Fruit fly (Drosophila melanogaster) whole organism, embryonic: ENCODE data around the gene wrd.

Source experiments
- Asciz ChIP-seq: fragments of 200-800 bp; sonication (Bioruptor generic); optimal IDR thresholded peaks from 2 replicates; lab custom pipeline; 2017; ENCODE audit warnings: missing biosample characterization, mild to moderate bottlenecking, missing genetic modification characterization, missing genetic modification reagents
- CG10209 ChIP-seq: fragments of 200-800 bp; sonication (Bioruptor generic); optimal IDR thresholded peaks from 3 replicates; lab custom pipeline; 2017; ENCODE audit warnings: missing biosample characterization, mild to moderate bottlenecking, missing genetic modification characterization, missing genetic modification reagents
- CG10959 ChIP-seq: fragments of 200-800 bp; sonication (Bioruptor generic); IDR thresholded peaks from 2 replicates; pipeline ENCODE4 v1.3.6; 2022; ENCODE audit warnings: missing biosample characterization, missing genetic modification characterization
- CG10979 ChIP-seq: fragments of 200-800 bp; sonication (Bioruptor generic); optimal IDR thresholded peaks from 2 replicates; lab custom pipeline; 2018; ENCODE audit warnings: missing biosample characterization, mild to moderate bottlenecking, missing genetic modification characterization, moderate library complexity
- CG11560 ChIP-seq: fragments of 200-800 bp; sonication (Bioruptor generic); IDR thresholded peaks from 3 replicates; pipeline ENCODE4 v1.3.6; 2022; ENCODE audit warnings: missing biosample characterization, missing genetic modification characterization
- CG12104 ChIP-seq: fragments of 200-800 bp; sonication (Bioruptor generic); optimal IDR thresholded peaks from 3 replicates; lab custom pipeline; 2016; ENCODE audit warnings: missing biosample characterization, missing genetic modification characterization
- CG13287 ChIP-seq: fragments of 200-800 bp; sonication (Bioruptor generic); IDR thresholded peaks from 2 replicates; pipeline ENCODE4 v1.3.6; 2022; ENCODE audit warnings: missing biosample characterization, missing genetic modification characterization; ENCODE audit not compliant: partially characterized antibody
- CG13296 ChIP-seq: fragments of 200-800 bp; sonication (Bioruptor generic); optimal IDR thresholded peaks from 3 replicates; lab custom pipeline; 2018; ENCODE audit warnings: missing biosample characterization, mild to moderate bottlenecking, missing genetic modification characterization
- CG1529 ChIP-seq: fragments of 200-800 bp; sonication (Bioruptor generic); optimal IDR thresholded peaks from 3 replicates; lab custom pipeline; 2018; ENCODE audit warnings: missing biosample characterization, missing genetic modification characterization
- CG16813 ChIP-seq: fragments of 200-800 bp; sonication (Bioruptor generic); IDR thresholded peaks from 3 replicates; pipeline ENCODE4 v1.3.6; 2022; ENCODE audit warnings: missing biosample characterization, missing genetic modification characterization; ENCODE audit not compliant: partially characterized antibody
- CG17385 ChIP-seq: fragments of 200-800 bp; sonication (Bioruptor generic); optimal IDR thresholded peaks from 3 replicates; lab custom pipeline; 2018; ENCODE audit warnings: missing biosample characterization, mild to moderate bottlenecking, missing genetic modification characterization
- CG32767 ChIP-seq: fragments of 200-800 bp; sonication (Bioruptor generic); IDR thresholded peaks from 2 replicates; pipeline ENCODE4 v1.3.6; 2022; ENCODE audit warnings: missing biosample characterization, missing genetic modification characterization
- CG3281 ChIP-seq: fragments of 200-800 bp; sonication (Bioruptor generic); optimal IDR thresholded peaks from 3 replicates; lab custom pipeline; 2017; ENCODE audit warnings: missing biosample characterization, mild to moderate bottlenecking, missing genetic modification characterization
- CG42726 ChIP-seq: fragments of 200-800 bp; sonication (Bioruptor generic); IDR thresholded peaks from 2 replicates; pipeline ENCODE4 v1.3.6; 2022; ENCODE audit warnings: missing biosample characterization, missing genetic modification characterization; ENCODE audit not compliant: partially characterized antibody
- CG6683 ChIP-seq: fragments of 200-800 bp; sonication (Bioruptor generic); optimal IDR thresholded peaks from 2 replicates; lab custom pipeline; 2017; ENCODE audit warnings: missing biosample characterization, mild to moderate bottlenecking, missing genetic modification characterization, missing genetic modification reagents
- CG7556 ChIP-seq: fragments of 200-800 bp; sonication (Bioruptor generic); optimal IDR thresholded peaks from 2 replicates; lab custom pipeline; 2017; ENCODE audit warnings: missing biosample characterization, mild to moderate bottlenecking, missing genetic modification characterization
- CG7928 ChIP-seq: fragments of 200-800 bp; sonication (Bioruptor generic); optimal IDR thresholded peaks from 2 replicates; lab custom pipeline; 2017; ENCODE audit warnings: missing biosample characterization, mild to moderate bottlenecking, missing genetic modification characterization
- CG8359 ChIP-seq: fragments of 200-800 bp; sonication (Bioruptor generic); optimal IDR thresholded peaks from 2 replicates; lab custom pipeline; 2017; ENCODE audit warnings: missing biosample characterization, mild to moderate bottlenecking, missing genetic modification characterization, borderline replicate concordance
- D19A ChIP-seq: fragments of 200-800 bp; optimal IDR thresholded peaks from 3 replicates; lab custom pipeline; 2019; ENCODE audit warnings: missing biosample characterization, mild to moderate bottlenecking, missing genetic modification characterization, moderate library complexity
- Dfd ChIP-seq, 2 experiments: fragments of >200 bp; optimal IDR thresholded peaks; 2 replicates each; lab custom pipeline; 2017; ENCODE audit warnings: missing biosample characterization in 2 of 2, missing genetic modification characterization in 2 of 2
- Dll ChIP-seq: fragments of 200-800 bp; sonication (Bioruptor generic); IDR thresholded peaks from 4 replicates; pipeline ENCODE4 v1.3.6; 2022; ENCODE audit warnings: missing biosample characterization, missing genetic modification characterization; ENCODE audit not compliant: partially characterized antibody
- Doc3 ChIP-seq: fragments of 200-800 bp; sonication (Bioruptor generic); IDR thresholded peaks from 3 replicates; pipeline ENCODE4 v1.3.6; 2022; ENCODE audit warnings: missing biosample characterization, missing genetic modification characterization; ENCODE audit not compliant: partially characterized antibody
- GATAe ChIP-seq: fragments of 200-800 bp; sonication (Bioruptor generic); conservative IDR thresholded peaks from 2 replicates; pipeline ENCODE4 v1.3.6; 2022; ENCODE audit warnings: missing biosample characterization, missing genetic modification characterization
- Hr78 ChIP-seq, 2 experiments: fragments of 200-800 bp in 1 of 2; fragments of >200 bp in 1 of 2; sonication (Bioruptor generic) in 1 of 2; optimal IDR thresholded peaks; 2 replicates each; lab custom pipeline; 2017 to 2019; ENCODE audit warnings: missing biosample characterization in 2 of 2, missing genetic modification characterization in 2 of 2, mild to moderate bottlenecking in 1 of 2, moderate library complexity in 1 of 2
- Med ChIP-seq: fragments of 200-800 bp; sonication (Bioruptor generic); peaks from one replicate; lab custom pipeline; 2016; ENCODE audit warnings: missing biosample characterization, missing genetic modification characterization, mild to moderate bottlenecking, inconsistent platforms, moderate library complexity
- Meics ChIP-seq: fragments of 200-800 bp; sonication (Bioruptor generic); optimal IDR thresholded peaks from 2 replicates; lab custom pipeline; 2017; ENCODE audit warnings: missing biosample characterization, mild to moderate bottlenecking, missing genetic modification characterization
- NK7.1 ChIP-seq: fragments of 200-800 bp; sonication (Bioruptor generic); optimal IDR thresholded peaks from 3 replicates; lab custom pipeline; 2016; ENCODE audit warnings: missing biosample characterization, missing genetic modification characterization
- Opbp ChIP-seq: fragments of 200-800 bp; sonication (Bioruptor generic); IDR thresholded peaks from 3 replicates; pipeline ENCODE4 v1.3.6; 2022; ENCODE audit warnings: missing biosample characterization, missing genetic modification characterization; ENCODE audit not compliant: partially characterized antibody
- Tbp ChIP-seq: fragments of >200 bp; optimal IDR thresholded peaks from 2 replicates; lab custom pipeline; 2018; ENCODE audit warnings: missing biosample characterization, missing genetic modification characterization
- Vsx1 ChIP-seq: fragments of 200-800 bp; sonication (Bioruptor generic); optimal IDR thresholded peaks from 2 replicates; lab custom pipeline; 2017; ENCODE audit warnings: missing biosample characterization, mild to moderate bottlenecking, missing genetic modification characterization, missing genetic modification reagents
- abd-A ChIP-seq: fragments of 200-800 bp; sonication (Bioruptor generic); optimal IDR thresholded peaks from 3 replicates; lab custom pipeline; 2019; ENCODE audit warnings: missing biosample characterization, mild to moderate bottlenecking, missing genetic modification characterization, moderate library complexity
- az2 ChIP-seq: fragments of 200-800 bp; sonication (Bioruptor generic); optimal IDR thresholded peaks from 3 replicates; lab custom pipeline; 2016; ENCODE audit warnings: missing biosample characterization, missing genetic modification characterization
- bbx ChIP-seq: fragments of 200-800 bp; sonication (Bioruptor generic); IDR thresholded peaks from 2 replicates; pipeline ENCODE4 v1.3.6; 2022; ENCODE audit warnings: missing biosample characterization, missing genetic modification characterization; ENCODE audit not compliant: partially characterized antibody
- br ChIP-seq: fragments of >200 bp; optimal IDR thresholded peaks from 2 replicates; lab custom pipeline; 2017
- cas ChIP-seq: fragments of 200-800 bp; sonication (Bioruptor generic); IDR thresholded peaks from 2 replicates; pipeline ENCODE4 v1.3.6; 2022; ENCODE audit warnings: missing biosample characterization, missing genetic modification characterization
- emc ChIP-seq: fragments of 200-800 bp; sonication (Bioruptor generic); optimal IDR thresholded peaks from 2 replicates; lab custom pipeline; 2016; ENCODE audit warnings: missing biosample characterization, missing genetic modification characterization
- fu2 ChIP-seq: fragments of 200-800 bp; sonication (Bioruptor generic); optimal IDR thresholded peaks from 2 replicates; lab custom pipeline; 2016; ENCODE audit warnings: missing biosample characterization, missing genetic modification characterization
- h ChIP-seq: fragments of >200 bp; optimal IDR thresholded peaks from 2 replicates; lab custom pipeline; 2017
- jigr1 ChIP-seq: fragments of 200-800 bp; sonication (Bioruptor generic); IDR thresholded peaks from 3 replicates; pipeline ENCODE4 v1.3.6; 2022; ENCODE audit warnings: missing biosample characterization, missing genetic modification characterization
- lbe ChIP-seq: fragments of 200-800 bp; sonication (Bioruptor generic); optimal IDR thresholded peaks from 2 replicates; lab custom pipeline; 2016; ENCODE audit warnings: missing biosample characterization, mild to moderate bottlenecking, missing genetic modification characterization
- nerfin-2 ChIP-seq: fragments of 200-800 bp; sonication (Bioruptor generic); IDR thresholded peaks from 2 replicates; pipeline ENCODE4 v1.3.6; 2022; ENCODE audit warnings: missing biosample characterization, missing genetic modification characterization; ENCODE audit not compliant: partially characterized antibody
- org-1 ChIP-seq: fragments of 200-800 bp; sonication (Bioruptor generic); optimal IDR thresholded peaks from 2 replicates; lab custom pipeline; 2017; ENCODE audit warnings: missing biosample characterization, missing genetic modification characterization
- pan ChIP-seq, 4 experiments: fragments of >200 bp in 3 of 4; fragments of 200-800 bp in 1 of 4; sonication (Bioruptor generic) in 1 of 4; optimal IDR thresholded peaks in 3 of 4; IDR thresholded peaks in 1 of 4; 2 replicates each; pipeline versions ENCODE4 v1.3.6 to Lab custom; 2017 to 2022; ENCODE audit warnings: missing biosample characterization in 2 of 4, missing genetic modification characterization in 2 of 4, mixed read lengths in 1 of 4
- ro ChIP-seq: fragments of 200-800 bp; sonication (Bioruptor generic); IDR thresholded peaks from 2 replicates; pipeline ENCODE4 v1.3.6; 2022; ENCODE audit warnings: missing biosample characterization, missing genetic modification characterization
- sima ChIP-seq: fragments of 200-800 bp; sonication (Bioruptor generic); optimal IDR thresholded peaks from 2 replicates; lab custom pipeline; 2016; ENCODE audit warnings: missing biosample characterization, missing genetic modification characterization
- slbo ChIP-seq: fragments of 200-800 bp; sonication (Bioruptor generic); IDR thresholded peaks from 2 replicates; pipeline ENCODE4 v1.3.6; 2022; ENCODE audit warnings: missing biosample characterization, missing genetic modification characterization
- sug ChIP-seq: fragments of 200-800 bp; optimal IDR thresholded peaks from 2 replicates; lab custom pipeline; 2019; ENCODE audit warnings: missing biosample characterization, mild to moderate bottlenecking, missing genetic modification characterization, moderate library complexity
- wek ChIP-seq: fragments of 200-800 bp; sonication (Bioruptor generic); optimal IDR thresholded peaks from 3 replicates; lab custom pipeline; 2018; ENCODE audit warnings: missing biosample characterization, mild to moderate bottlenecking, missing genetic modification characterization, moderate library complexity
- z ChIP-seq: fragments of 200-800 bp; sonication (Bioruptor generic); IDR thresholded peaks from 3 replicates; pipeline ENCODE4 v1.3.6; 2022; ENCODE audit warnings: missing biosample characterization, missing genetic modification characterization
- zf30C ChIP-seq: fragments of 200-800 bp; sonication (Bioruptor generic); optimal IDR thresholded peaks from 3 replicates; lab custom pipeline; 2018; ENCODE audit warnings: missing biosample characterization, mild to moderate bottlenecking, missing genetic modification characterization

wrd gene

dm6 chr3R:18188702-18189125 lies 21.2 kb downstream of the wrd start, which contains the start of the genes CG12321 and MED17 (continued):
- TF ChIP-seq CG6683 (GFP tag; lab: Kevin White, UChicago), result peak; percentile 71
- peak; percentile 85 for TF ChIP-seq CG7556 (GFP tag; lab: Kevin White, UChicago)
- TF ChIP-seq ro (GFP tag; lab: Robert Waterston, UW), result peak; percentile 67
- TF ChIP-seq CG10979, result peak; percentile 85
- TF ChIP-seq GATAe (GFP tag; lab: Robert Waterston, UW), result peak; percentile 62; the same call in 1 of the 2 replicates
- TF ChIP-seq jigr1 (GFP tag; lab: Robert Waterston, UW), result peak; percentile 56; the same call in 1 of the 3 replicates
- peak; percentile 81 for TF ChIP-seq CG11560 (tag; lab: Robert Waterston, UW)
- TF ChIP-seq sug (tag; lab: Kevin White, UChicago), result peak; percentile 81
- no peak for TF ChIP-seq wek (GFP tag; lab: Kevin White, UChicago)
- TF ChIP-seq org-1 (GFP tag; lab: Kevin White, UChicago), result peak; percentile 62
- peak; percentile 92 for TF ChIP-seq CG10209 (GFP tag; lab: Kevin White, UChicago)
- TF ChIP-seq zf30C (GFP tag; lab: Kevin White, UChicago), result no peak
- TF ChIP-seq CG8359 (GFP tag; lab: Kevin White, UChicago), result peak; percentile 46
- no peak for TF ChIP-seq z
- no peak for TF ChIP-seq CG42726 (GFP tag; lab: Robert Waterston, UW)
- TF ChIP-seq Asciz (GFP tag; lab: Kevin White, UChicago), result peak; percentile 78
- no peak for TF ChIP-seq Vsx1 (GFP tag; lab: Kevin White, UChicago)
- no peak for TF ChIP-seq h
- peak; percentile 84 for TF ChIP-seq CG13296 (GFP tag; lab: Kevin White, UChicago)
- peak; percentile 97 for TF ChIP-seq slbo
- TF ChIP-seq nerfin-2 (GFP tag; lab: Robert Waterston, UW), result no peak
- no peak for TF ChIP-seq br
- peak; percentile 85 for TF ChIP-seq CG17385 (GFP tag; lab: Kevin White, UChicago)
- no peak for TF ChIP-seq Tbp (GFP tag; lab: Kevin White, UChicago)
- TF ChIP-seq Hr78 (GFP tag; optimal IDR thresholded peaks at IDR 0.05; lab: Kevin White, UChicago), result no peak
- peak; percentile 42; the same call in 1 of the 3 replicates for TF ChIP-seq CG16813 (GFP tag; lab: Robert Waterston, UW)
- TF ChIP-seq Med (GFP tag; lab: Kevin White, UChicago), result peak; percentile 92
- no peak for TF ChIP-seq Opbp (GFP tag; lab: Robert Waterston, UW)
- no peak for TF ChIP-seq sima (GFP tag; lab: Kevin White, UChicago)
- peak; percentile 62 for TF ChIP-seq fu2 (GFP tag; lab: Kevin White, UChicago)
- TF ChIP-seq CG7928, result peak; percentile 69
- no peak for TF ChIP-seq emc (GFP tag; lab: Kevin White, UChicago)
- TF ChIP-seq CG10959, result peak; percentile 73
- peak; percentile 88 for TF ChIP-seq CG12104 (GFP tag; lab: Kevin White, UChicago)
- TF ChIP-seq lbe (GFP tag; lab: Kevin White, UChicago), result peak; percentile 89
- peak; percentile 100 for TF ChIP-seq Meics
- TF ChIP-seq abd-A (tag; lab: Kevin White, UChicago), result no peak
- TF ChIP-seq Dll (GFP tag; lab: Robert Waterston, UW), result 0 out of 4 replicates have a peak, but pooled peaks have one; percentile 45
- TF ChIP-seq Dfd (GFP tag; optimal IDR thresholded peaks at IDR 0.05; lab: Kevin White, UChicago), result no peak
- peak; percentile 72 for TF ChIP-seq CG32767
- peak; percentile 90 for TF ChIP-seq CG3281 (GFP tag; lab: Kevin White, UChicago)
- no peak for TF ChIP-seq bbx (GFP tag; lab: Robert Waterston, UW)
- TF ChIP-seq CG13287 (GFP tag; lab: Robert Waterston, UW), result no peak
- peak; percentile 76 for TF ChIP-seq D19A (tag; lab: Kevin White, UChicago)
- no peak for TF ChIP-seq pan (optimal IDR thresholded peaks at IDR 0.05; lab: Kevin White, UChicago)
- peak in 1 of 2 experiments; percentile 88 for TF ChIP-seq pan (GFP tag; optimal IDR thresholded peaks at IDR 0.05 in 1 of 2, IDR thresholded peaks at IDR 0.05 in 1 of 2)
- TF ChIP-seq cas (GFP tag; lab: Robert Waterston, UW), result peak; percentile 83
- no peak for TF ChIP-seq Doc3 (GFP tag; lab: Robert Waterston, UW)
- peak; percentile 91 for TF ChIP-seq az2
- no peak for TF ChIP-seq NK7.1 (GFP tag; lab: Kevin White, UChicago)
- TF ChIP-seq CG1529 (GFP tag; lab: Kevin White, UChicago), result peak; percentile 68
